Worm (Caenorhabditis elegans) whole organism, L1 larva: Measurements from ENCODE around the gene F14F9.4.

Source experiments
- aly-2 ChIP-seq: fragments of 150-350 bp; optimal IDR thresholded peaks from 2 replicates; lab custom pipeline; 2014; ENCODE audit warnings: missing biosample characterization, missing genetic modification characterization
- ama-1 ChIP-seq: fragments of 150-350 bp; optimal IDR thresholded peaks from 2 replicates; lab custom pipeline; 2014
- elt-3 ChIP-seq, 6 experiments: fragments of 150-350 bp in 1 of 6; sonication (generic microtip); optimal IDR thresholded peaks; 2 replicates each; lab custom pipeline; 2017 to 2018; ENCODE audit warnings: missing biosample characterization in 6 of 6, missing genetic modification characterization in 6 of 6, inconsistent platforms in 1 of 6
- ets-5 ChIP-seq: fragments of 200-800 bp; sonication (Bioruptor generic); IDR thresholded peaks from 2 replicates; pipeline ENCODE4 v1.3.6; 2022; ENCODE audit warnings: missing genetic modification characterization, missing compliant biosample characterization
- lsy-2 ChIP-seq, 2 experiments: fragments of 150-350 bp; optimal IDR thresholded peaks; 2 replicates each; lab custom pipeline; 2014; ENCODE audit warnings: missing biosample characterization in 2 of 2, missing genetic modification characterization in 2 of 2
- mab-9 ChIP-seq: fragments of 200-800 bp; sonication (Bioruptor generic); IDR thresholded peaks from 2 replicates; pipeline ENCODE4 v1.3.6; 2022; ENCODE audit warnings: missing genetic modification reagents, missing genetic modification characterization, missing compliant biosample characterization
- nhr-28 ChIP-seq: fragments of 150-350 bp; optimal IDR thresholded peaks from 2 replicates; lab custom pipeline; 2014; ENCODE audit warnings: missing biosample characterization, missing genetic modification characterization
- nhr-77 ChIP-seq: fragments of 150-350 bp; optimal IDR thresholded peaks from 2 replicates; lab custom pipeline; 2014; ENCODE audit warnings: missing biosample characterization, missing genetic modification characterization
- pax-3 ChIP-seq: fragments of 200-800 bp; sonication (Bioruptor generic); optimal IDR thresholded peaks from 2 replicates; lab custom pipeline; 2018; ENCODE audit warnings: mild to moderate bottlenecking, missing genetic modification characterization, moderate library complexity, missing compliant biosample characterization
- snpc-4 ChIP-seq: fragments of 150-350 bp; optimal IDR thresholded peaks from 2 replicates; lab custom pipeline; 2014; ENCODE audit warnings: missing biosample characterization, missing genetic modification characterization
- unc-62 ChIP-seq: fragments of 150-350 bp; optimal IDR thresholded peaks from 2 replicates; lab custom pipeline; 2014; ENCODE audit warnings: missing biosample characterization, missing genetic modification reagents, missing genetic modification characterization
- unc-86 ChIP-seq: sonication (generic microtip); optimal IDR thresholded peaks from 2 replicates; lab custom pipeline; 2016; ENCODE audit warnings: missing genetic modification characterization, missing compliant biosample characterization

DNA sequence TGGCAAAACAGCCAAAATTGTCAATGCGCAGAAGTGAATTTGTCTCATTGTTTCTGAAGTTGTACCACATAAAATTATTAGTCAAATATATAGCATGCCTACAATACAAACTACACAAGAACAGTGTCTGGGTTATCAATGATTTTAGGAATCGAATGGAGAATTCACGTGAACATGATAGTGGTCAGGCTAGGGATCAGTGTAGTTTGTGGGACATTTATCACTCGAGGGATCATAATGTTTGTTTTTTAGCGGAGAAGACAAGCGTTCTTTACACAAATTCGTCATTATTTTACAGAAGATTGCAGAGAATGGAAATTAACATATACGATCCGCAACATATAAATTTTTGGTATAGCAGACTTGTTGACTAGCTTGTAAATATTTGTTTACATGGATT, 44.7 kb downstream of the F14F9.4 start, which contains the start of gene ugt-51:
- TF ChIP-seq aly-2 (tag; lab: Kevin White, UChicago) (no peak), mab-9 (GFP tag; lab: Robert Waterston, UW) (no peak), elt-3 (tag; optimal IDR thresholded peaks at IDR 0.05; lab: Kevin White, UChicago) (no peak), ama-1 (lab: Kevin White, UChicago) (no peak), nhr-28 (tag; lab: Kevin White, UChicago) (no peak), snpc-4 (no peak), lsy-2 (tag; optimal IDR thresholded peaks at IDR 0.05; lab: Kevin White, UChicago) (no peak), unc-62 (GFP tag; lab: Kevin White, UChicago) (no peak), pax-3 (tag; lab: Kevin White, UChicago) (no peak), ets-5 (GFP tag; lab: Robert Waterston, UW) (no peak), unc-86 (tag; lab: Kevin White, UChicago) (no peak), nhr-77 (tag; lab: Kevin White, UChicago) (no peak)
